Worm (Caenorhabditis elegans): ENCODE data around the gene C48B4.8.

C48B4.8 gene

DNA sequence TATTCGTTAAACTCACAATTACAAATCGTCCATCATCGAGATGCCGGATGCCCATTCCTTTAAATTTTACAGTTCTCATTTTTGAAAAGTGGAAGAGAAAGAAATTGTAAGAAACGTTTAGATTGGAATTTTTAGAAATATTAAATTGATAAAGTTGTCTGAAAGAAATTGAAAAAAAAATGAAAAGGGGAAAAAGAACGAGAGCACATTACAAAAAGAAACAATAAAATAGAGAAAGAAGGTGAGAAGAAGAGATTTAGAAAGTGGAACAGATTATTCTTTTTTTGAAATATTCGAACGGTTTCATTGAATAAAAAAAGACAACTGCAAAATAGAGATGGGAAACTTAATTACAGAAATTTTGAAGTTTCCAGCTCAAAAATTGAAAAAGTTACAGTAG is at the start of gene C48B4.8:
Gene C48B4.8, minus strand, starts transcription at position 101 of the 400 bp plus-strand sequence.
- TF ChIP-seq hrde-1 (tag; optimal IDR thresholded peaks at IDR 0.05; ENCODE audit: borderline replicate concordance) (no peak), F22D6.2 (tag; optimal IDR thresholded peaks at IDR 0.05) (no peak), fkh-3 (tag; optimal IDR thresholded peaks at IDR 0.05) (no peak), T07F8.4 (tag; optimal IDR thresholded peaks at IDR 0.05) (no peak), egl-18 (GFP tag; IDR thresholded peaks at IDR 0.05) (no peak), lsl-1 (GFP tag; optimal IDR thresholded peaks at IDR 0.05) (no peak), unc-130 (GFP tag; optimal IDR thresholded peaks at IDR 0.05) (no peak), sptf-2 (GFP tag; optimal IDR thresholded peaks at IDR 0.05) (no peak)

- TF ChIP-seq ccch-3 (GFP tag; optimal IDR thresholded peaks at IDR 0.05) (no peak), nhr-179 (tag; optimal IDR thresholded peaks at IDR 0.05) (no peak), lin-54 (GFP tag; optimal IDR thresholded peaks at IDR 0.05) (no peak), C06A6.2 (GFP tag; conservative IDR thresholded peaks at IDR 0.05) (no peak), akir-1 (GFP tag; optimal IDR thresholded peaks at IDR 0.05) (no peak), ztf-18 (tag; optimal IDR thresholded peaks at IDR 0.05) (no peak), F57A8.1 (GFP tag; optimal IDR thresholded peaks at IDR 0.05) (no peak), ceh-91 (GFP tag; IDR thresholded peaks at IDR 0.05) (no peak), F22D6.2 (tag; optimal IDR thresholded peaks at IDR 0.05) (no peak), madf-8 (GFP tag; conservative IDR thresholded peaks at IDR 0.05) (no peak), lin-26 (GFP tag; IDR thresholded peaks at IDR 0.05) (no peak), K11D2.4 (GFP tag; IDR thresholded peaks at IDR 0.05) (no peak), ztf-26 (tag; optimal IDR thresholded peaks at IDR 0.05) (no peak)
Measured at ce11 chrIII:9608650-9609049, 47.6 kb upstream of the C48B4.8 start, which contains the start of gene clec-161. Gene clec-161, minus strand, starts transcription at chrIII:9608750.

- peak; percentile 26 for TF ChIP-seq efl-1 (GFP tag; optimal IDR thresholded peaks at IDR 0.05)
- TF ChIP-seq egl-44 (GFP tag; IDR thresholded peaks at IDR 0.05): no peak
Measured at ce11 chrIII:9600645-9601044, 39.6 kb upstream of the C48B4.8 start, which contains the start of gene F58A4.2. Gene F58A4.2, minus strand, starts transcription at chrIII:9600745.

- TF ChIP-seq mxl-1 (tag; optimal IDR thresholded peaks at IDR 0.05) (no peak), rpc-1 (optimal IDR thresholded peaks at IDR 0.05) (no peak), rpc-1 (tag; optimal IDR thresholded peaks at IDR 0.05) (no peak), unc-130 (GFP tag; optimal IDR thresholded peaks at IDR 0.05) (no peak), Y56A3A.18 (GFP tag; IDR thresholded peaks at IDR 0.05) (no peak), nfyb-1 (GFP tag; IDR thresholded peaks at IDR 0.05) (no peak), Y67H2A.10 (GFP tag; conservative IDR thresholded peaks at IDR 0.05) (no peak), madf-6 (GFP tag; IDR thresholded peaks at IDR 0.05) (no peak), gei-17 (GFP tag; optimal IDR thresholded peaks at IDR 0.05) (no peak), him-1 (tag; optimal IDR thresholded peaks at IDR 0.05) (no peak), sdz-38 (tag; optimal IDR thresholded peaks at IDR 0.05) (no peak), lsl-1 (GFP tag; optimal IDR thresholded peaks at IDR 0.05) (no peak), atf-7 (tag; optimal IDR thresholded peaks at IDR 0.05) (no peak), Y53F4B.3 (GFP tag; IDR thresholded peaks at IDR 0.05) (no peak), chd-7 (tag; optimal IDR thresholded peaks at IDR 0.05) (no peak), dpff-1 (tag; optimal IDR thresholded peaks at IDR 0.05) (no peak), lag-1 (GFP tag; IDR thresholded peaks at IDR 0.05) (no peak), F23B12.7 (tag; optimal IDR thresholded peaks at IDR 0.05; ENCODE audit: insufficient read depth) (no peak), dpl-1 (GFP tag; optimal IDR thresholded peaks at IDR 0.05) (no peak), ama-1 (optimal IDR thresholded peaks at IDR 0.05) (no peak), ama-1 (GFP tag; optimal IDR thresholded peaks at IDR 0.05) (no peak), F55B11.4 (tag; optimal IDR thresholded peaks at IDR 0.05; ENCODE audit: borderline replicate concordance, insufficient read depth) (no peak)
Measured at ce11 chrIII:9598168-9598567, 37.1 kb upstream of the C48B4.8 start, which contains the start of gene F58A4.1. Gene F58A4.1, plus strand, starts transcription at chrIII:9598468.
